Fruit fly (Drosophila melanogaster): Measurements from ENCODE around the gene CG15528.

DNA sequence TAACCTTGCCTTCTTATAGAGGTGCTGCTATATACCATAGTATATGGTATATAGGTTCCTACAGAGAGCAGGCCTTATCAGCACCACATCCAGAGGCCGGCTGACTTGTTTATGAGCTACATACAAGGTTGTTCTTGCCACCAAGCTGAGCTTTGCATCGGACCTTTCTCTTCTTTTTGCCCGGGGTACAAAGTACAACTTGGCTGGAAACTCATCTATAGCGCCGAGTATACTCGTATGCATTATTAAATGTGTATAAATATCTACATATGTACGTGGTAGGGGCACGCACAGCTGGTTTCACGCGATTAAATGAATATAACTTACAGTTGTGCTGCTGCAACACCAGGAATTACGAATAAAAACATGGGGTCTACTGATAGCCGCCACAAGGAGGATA, 38.0 kb downstream of the CG15528 start:
- TF ChIP-seq psq (optimal IDR thresholded peaks at IDR 0.05) (no peak), Dll (optimal IDR thresholded peaks at IDR 0.05) (no peak), EcR (GFP tag; optimal IDR thresholded peaks at IDR 0.05) (no peak), pan (optimal IDR thresholded peaks at IDR 0.05) (no peak)
